Fruit fly (Drosophila melanogaster) whole organism, prepupa: ENCODE measurements around the gene CG15047.

Source experiments
- Blimp-1 ChIP-seq: fragments of 200-800 bp; sonication (Bioruptor generic); optimal IDR thresholded peaks from 3 replicates; lab custom pipeline; 2017; ENCODE audit warnings: missing biosample characterization, missing genetic modification characterization, mild to moderate bottlenecking, moderate library complexity, missing genetic modification reagents
- CG16779 ChIP-seq: fragments of 200-800 bp; sonication (Bioruptor generic); optimal IDR thresholded peaks from 3 replicates; lab custom pipeline; 2017; ENCODE audit warnings: missing biosample characterization, mild to moderate bottlenecking, missing genetic modification characterization
- CG3919 ChIP-seq: fragments of 200-800 bp; sonication (Bioruptor generic); optimal IDR thresholded peaks from 3 replicates; lab custom pipeline; 2016; ENCODE audit warnings: missing biosample characterization, missing genetic modification characterization
- CG4318 ChIP-seq: fragments of 200-800 bp; sonication (Bioruptor generic); optimal IDR thresholded peaks from 3 replicates; lab custom pipeline; 2017; ENCODE audit warnings: missing biosample characterization, mild to moderate bottlenecking, missing genetic modification characterization
- CG6163 ChIP-seq: fragments of 200-800 bp; sonication (Bioruptor generic); IDR thresholded peaks from 3 replicates; pipeline ENCODE4 v1.3.6; 2022; ENCODE audit warnings: missing biosample characterization, missing genetic modification characterization
- Eip93F ChIP-seq: fragments of 200-800 bp; sonication (Bioruptor generic); optimal IDR thresholded peaks from 2 replicates; lab custom pipeline; 2016; ENCODE audit warnings: missing biosample characterization, mild to moderate bottlenecking, missing genetic modification characterization
- Gug ChIP-seq: fragments of 200-800 bp; sonication (Bioruptor generic); IDR thresholded peaks from 2 replicates; pipeline ENCODE4 v1.3.6; 2022; ENCODE audit warnings: missing biosample characterization, missing genetic modification characterization
- Met ChIP-seq: fragments of 200-800 bp; sonication (Bioruptor generic); optimal IDR thresholded peaks from 3 replicates; lab custom pipeline; 2016; ENCODE audit warnings: missing biosample characterization, missing genetic modification characterization
- dac ChIP-seq: fragments of 200-800 bp; sonication (Bioruptor generic); optimal IDR thresholded peaks from 2 replicates; lab custom pipeline; 2017; ENCODE audit warnings: missing biosample characterization, mild to moderate bottlenecking, missing genetic modification characterization
- eg ChIP-seq: fragments of 200-800 bp; sonication (Bioruptor generic); IDR thresholded peaks from 3 replicates; pipeline ENCODE4 v1.3.6; 2022; ENCODE audit warnings: missing biosample characterization, missing genetic modification characterization
- net ChIP-seq: fragments of 200-800 bp; sonication (Bioruptor generic); optimal IDR thresholded peaks from 3 replicates; lab custom pipeline; 2016; ENCODE audit warnings: missing biosample characterization, missing genetic modification characterization

DNA sequence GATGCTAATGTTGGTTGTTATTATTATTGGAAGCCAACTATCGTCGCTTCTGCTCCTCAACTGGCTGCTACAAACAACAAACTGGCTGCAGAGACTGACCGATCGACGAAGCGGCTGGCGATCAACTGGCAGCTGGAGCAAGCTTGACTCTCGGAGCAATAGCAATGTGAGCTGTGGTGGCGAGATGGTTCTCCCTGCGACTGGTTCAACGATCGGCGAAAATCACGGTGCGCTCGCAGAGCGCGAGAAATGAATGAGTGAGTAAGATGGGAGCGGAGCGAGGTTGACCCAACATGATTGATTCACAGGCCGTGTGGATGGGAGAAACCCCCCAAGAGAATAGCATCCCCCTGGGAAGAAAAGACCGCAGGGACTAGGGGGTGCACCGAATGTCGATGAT lies 39.0 kb upstream of the CG15047 start, which contains the start of gene CG15046:
- TF ChIP-seq CG16779 (no peak), CG4318 (no peak), Blimp-1 (no peak), CG6163 (GFP tag; lab: Robert Waterston, UW) (peak; percentile 55; the same call in 1 of the 3 replicates), Eip93F (no peak), dac (GFP tag; lab: Kevin White, UChicago) (no peak), Gug (GFP tag; lab: Robert Waterston, UW) (no peak), CG3919 (GFP tag; lab: Kevin White, UChicago) (no peak), net (GFP tag; lab: Kevin White, UChicago) (no peak), Met (no peak), eg (GFP tag; lab: Robert Waterston, UW) (0 out of 3 replicates have a peak, but pooled peaks have one; percentile 18)
